Worm (Caenorhabditis elegans) whole organism, L4 larva: Measurements from ENCODE around the gene aqp-8.

Experiments
- F10B5.3 ChIP-seq: sonication (generic microtip); optimal IDR thresholded peaks from 2 replicates; lab custom pipeline; 2016; ENCODE audit warnings: mild to moderate bottlenecking, missing genetic modification characterization, missing compliant biosample characterization
- F26F4.8 ChIP-seq: fragments of 200-800 bp; sonication (Bioruptor generic); conservative IDR thresholded peaks from 2 replicates; pipeline ENCODE4 v1.3.6; 2022; ENCODE audit warnings: missing genetic modification characterization, missing compliant biosample characterization
- T20F7.1 ChIP-seq: fragments of 200-800 bp; sonication (Bioruptor generic); optimal IDR thresholded peaks from 2 replicates; lab custom pipeline; 2018; ENCODE audit warnings: mild to moderate bottlenecking, missing genetic modification characterization, missing compliant biosample characterization
- Y105C5A.15 ChIP-seq: fragments of 200-800 bp; sonication (Bioruptor generic); IDR thresholded peaks from 2 replicates; pipeline ENCODE4 v1.3.6; 2022; ENCODE audit warnings: missing genetic modification characterization, missing compliant biosample characterization
- Y48G9A.11 ChIP-seq: fragments of 200-800 bp; sonication (Bioruptor generic); IDR thresholded peaks from 2 replicates; pipeline ENCODE4 v1.3.6; 2022; ENCODE audit warnings: missing genetic modification reagents, missing genetic modification characterization, missing compliant biosample characterization
- Y5F2A.4 ChIP-seq: fragments of 200-800 bp; sonication (Bioruptor generic); optimal IDR thresholded peaks from 2 replicates; lab custom pipeline; 2018; ENCODE audit warnings: mild to moderate bottlenecking, missing genetic modification characterization, missing compliant biosample characterization
- aly-2 ChIP-seq: sonication (generic microtip); optimal IDR thresholded peaks from 2 replicates; lab custom pipeline; 2018; ENCODE audit warnings: missing biosample characterization, missing genetic modification characterization
- arid-1 ChIP-seq: fragments of 200-800 bp; sonication (Bioruptor generic); conservative IDR thresholded peaks from 2 replicates; pipeline ENCODE4 v1.3.6; 2022; ENCODE audit warnings: missing genetic modification reagents, missing genetic modification characterization, missing compliant biosample characterization
- ceh-20 ChIP-seq: fragments of 200-800 bp; sonication (Bioruptor generic); IDR thresholded peaks from 2 replicates; pipeline ENCODE4 v1.3.6; 2022; ENCODE audit warnings: missing genetic modification reagents, missing genetic modification characterization, missing compliant biosample characterization
- ceh-28 ChIP-seq: fragments of 150-350 bp; optimal IDR thresholded peaks from 2 replicates; lab custom pipeline; 2014; ENCODE audit warnings: missing biosample characterization, missing genetic modification reagents, missing genetic modification characterization
- ceh-44 ChIP-seq: fragments of 200-800 bp; sonication (Bioruptor generic); IDR thresholded peaks from 2 replicates; pipeline ENCODE4 v1.3.6; 2022; ENCODE audit warnings: missing genetic modification reagents, missing genetic modification characterization, missing compliant biosample characterization
- ces-1 ChIP-seq: fragments of 150-350 bp; sonication (generic microtip); optimal IDR thresholded peaks from 4 replicates; lab custom pipeline; 2014; ENCODE audit warnings: missing biosample characterization, missing genetic modification reagents, missing genetic modification characterization
- cey-2 ChIP-seq: sonication (generic microtip); optimal IDR thresholded peaks from 3 replicates; lab custom pipeline; 2017; ENCODE audit warnings: missing genetic modification characterization, mild to moderate bottlenecking, missing compliant biosample characterization, antibody characterized with exemption, borderline replicate concordance; ENCODE audit not compliant: insufficient read depth
- dmd-6 ChIP-seq: fragments of 200-800 bp; sonication (Bioruptor generic); IDR thresholded peaks from 2 replicates; pipeline ENCODE4 v1.3.6; 2022; ENCODE audit warnings: missing genetic modification reagents, missing genetic modification characterization, missing compliant biosample characterization
- dmd-9 ChIP-seq: fragments of 200-800 bp; sonication (Bioruptor generic); IDR thresholded peaks from 2 replicates; pipeline ENCODE4 v1.3.6; 2022; ENCODE audit warnings: missing genetic modification reagents, missing genetic modification characterization, missing compliant biosample characterization
- dve-1 ChIP-seq: sonication (generic microtip); optimal IDR thresholded peaks from 2 replicates; lab custom pipeline; 2017; ENCODE audit warnings: antibody characterized with exemption, mild to moderate bottlenecking, missing genetic modification characterization, missing compliant biosample characterization; ENCODE audit not compliant: insufficient read depth
- egl-27 ChIP-seq: sonication (generic microtip); optimal IDR thresholded peaks from 3 replicates; lab custom pipeline; 2017; ENCODE audit warnings: missing biosample characterization, missing genetic modification reagents, missing genetic modification characterization
- egl-43 ChIP-seq: fragments of 200-800 bp; sonication (Bioruptor generic); IDR thresholded peaks from 2 replicates; pipeline ENCODE4 v1.3.6; 2022; ENCODE audit warnings: missing genetic modification reagents, missing genetic modification characterization, missing compliant biosample characterization
- gei-8 ChIP-seq: fragments of 200-800 bp; sonication (Bioruptor generic); optimal IDR thresholded peaks from 2 replicates; lab custom pipeline; 2018; ENCODE audit warnings: mild to moderate bottlenecking, missing genetic modification characterization, missing compliant biosample characterization
- hif-1 ChIP-seq, 2 experiments: sonication (generic microtip); optimal IDR thresholded peaks; 2 replicates each; lab custom pipeline; 2016 to 2017; ENCODE audit warnings: missing compliant biosample characterization in 2 of 2, missing genetic modification characterization in 2 of 2, missing genetic modification reagents in 2 of 2, missing genotype in 2 of 2, mild to moderate bottlenecking in 1 of 2
- hlh-11 ChIP-seq: fragments of 200-800 bp; sonication (Bioruptor generic); optimal IDR thresholded peaks from 2 replicates; lab custom pipeline; 2018; ENCODE audit warnings: mild to moderate bottlenecking, missing genetic modification characterization, missing compliant biosample characterization
- jun-1 ChIP-seq: fragments of 150-350 bp; optimal IDR thresholded peaks from 2 replicates; lab custom pipeline; 2014; ENCODE audit warnings: missing biosample characterization, missing genetic modification reagents, missing genetic modification characterization
- lin-1 ChIP-seq: fragments of 200-800 bp; sonication (Bioruptor generic); IDR thresholded peaks from 2 replicates; pipeline ENCODE4 v1.3.6; 2022; ENCODE audit warnings: missing genetic modification reagents, missing genetic modification characterization, missing compliant biosample characterization
- lin-13 ChIP-seq: fragments of 150-350 bp; optimal IDR thresholded peaks from 2 replicates; lab custom pipeline; 2014; ENCODE audit warnings: missing biosample characterization, missing genetic modification reagents, missing genetic modification characterization
- lsy-2 ChIP-seq, 2 experiments: fragments of 150-350 bp in 1 of 2; sonication (generic microtip) in 1 of 2; optimal IDR thresholded peaks; 2 replicates each; lab custom pipeline; 2014 to 2017; ENCODE audit warnings: missing biosample characterization in 2 of 2, missing genetic modification characterization in 2 of 2
- mdl-1 ChIP-seq, 2 experiments: fragments of 150-350 bp in 1 of 2; sonication (generic microtip) in 1 of 2; optimal IDR thresholded peaks; 2 replicates each; lab custom pipeline; 2014 to 2017; ENCODE audit warnings: missing biosample characterization in 2 of 2, missing genetic modification characterization in 2 of 2
- mdt-29 ChIP-seq: fragments of 200-800 bp; sonication (Bioruptor generic); IDR thresholded peaks from 2 replicates; pipeline ENCODE4 v1.3.6; 2022; ENCODE audit warnings: missing genetic modification reagents, missing genetic modification characterization, missing compliant biosample characterization
- mes-2 ChIP-seq: sonication (generic microtip); optimal IDR thresholded peaks from 2 replicates; lab custom pipeline; 2016; ENCODE audit warnings: missing genotype, mild to moderate bottlenecking, missing genetic modification characterization, missing compliant biosample characterization; ENCODE audit not compliant: poor library complexity, severe bottlenecking
- nhr-10 ChIP-seq: fragments of 150-350 bp; optimal IDR thresholded peaks from 2 replicates; lab custom pipeline; 2014; ENCODE audit warnings: missing biosample characterization, missing genetic modification characterization
- nhr-102 ChIP-seq: sonication (generic microtip); optimal IDR thresholded peaks from 2 replicates; lab custom pipeline; 2016; ENCODE audit warnings: mild to moderate bottlenecking, missing genetic modification characterization, moderate library complexity, missing compliant biosample characterization
- nhr-25 ChIP-seq: sonication (generic microtip); optimal IDR thresholded peaks from 2 replicates; lab custom pipeline; 2017; ENCODE audit warnings: missing genetic modification characterization, mild to moderate bottlenecking, missing compliant biosample characterization, antibody characterized with exemption, moderate library complexity, borderline replicate concordance; ENCODE audit not compliant: insufficient read depth
- nhr-28 ChIP-seq: fragments of 150-350 bp; optimal IDR thresholded peaks from 2 replicates; lab custom pipeline; 2014; ENCODE audit warnings: missing biosample characterization, missing genetic modification characterization
- nhr-42 ChIP-seq: fragments of 200-800 bp; sonication (Bioruptor generic); IDR thresholded peaks from 2 replicates; pipeline ENCODE4 v1.3.6; 2022; ENCODE audit warnings: missing genetic modification characterization, missing compliant biosample characterization
- nhr-6 ChIP-seq: fragments of 150-350 bp; optimal IDR thresholded peaks from 2 replicates; lab custom pipeline; 2014; ENCODE audit warnings: missing biosample characterization, missing genetic modification characterization
- nhr-77 ChIP-seq: fragments of 150-350 bp; optimal IDR thresholded peaks from 2 replicates; lab custom pipeline; 2014; ENCODE audit warnings: missing biosample characterization, missing genetic modification characterization
- pha-4 ChIP-seq, 2 experiments: fragments of 150-350 bp in 1 of 2; fragments of 200-800 bp in 1 of 2; sonication (Bioruptor generic) in 1 of 2; IDR thresholded peaks in 1 of 2; optimal IDR thresholded peaks in 1 of 2; 2 replicates each; pipeline versions ENCODE4 v1.3.6 to Lab custom; 2014 to 2022; ENCODE audit warnings: missing genetic modification characterization in 2 of 2, missing genetic modification reagents in 2 of 2, missing biosample characterization in 1 of 2, missing compliant biosample characterization in 1 of 2
- php-3 ChIP-seq: fragments of 200-800 bp; sonication (Bioruptor generic); IDR thresholded peaks from 2 replicates; pipeline ENCODE4 v1.3.6; 2022; ENCODE audit warnings: missing genetic modification reagents, missing genetic modification characterization, missing compliant biosample characterization
- pqm-1 ChIP-seq: sonication (generic microtip); optimal IDR thresholded peaks from 2 replicates; lab custom pipeline; 2017; ENCODE audit warnings: missing biosample characterization, missing genetic modification characterization
- saeg-2 ChIP-seq: fragments of 200-800 bp; sonication (Bioruptor generic); IDR thresholded peaks from 2 replicates; pipeline ENCODE4 v1.3.6; 2022; ENCODE audit warnings: missing genetic modification reagents, missing genetic modification characterization, missing compliant biosample characterization
- set-16 ChIP-seq: fragments of 200-800 bp; sonication (Bioruptor generic); IDR thresholded peaks from 2 replicates; pipeline ENCODE4 v1.3.6; 2022; ENCODE audit warnings: missing genetic modification reagents, missing genetic modification characterization, missing compliant biosample characterization
- skn-1 ChIP-seq: fragments of 150-350 bp; optimal IDR thresholded peaks from 2 replicates; lab custom pipeline; 2014; ENCODE audit warnings: missing biosample characterization, missing genetic modification characterization
- tra-1 ChIP-seq: fragments of 200-800 bp; sonication (Bioruptor generic); IDR thresholded peaks from 2 replicates; pipeline ENCODE4 v1.3.6; 2022; ENCODE audit warnings: missing genetic modification reagents, missing genetic modification characterization, missing compliant biosample characterization
- zfp-2 ChIP-seq: sonication (generic microtip); optimal IDR thresholded peaks from 2 replicates; lab custom pipeline; 2016; ENCODE audit warnings: mild to moderate bottlenecking, missing genetic modification characterization, missing compliant biosample characterization

Gene aqp-8

DNA sequence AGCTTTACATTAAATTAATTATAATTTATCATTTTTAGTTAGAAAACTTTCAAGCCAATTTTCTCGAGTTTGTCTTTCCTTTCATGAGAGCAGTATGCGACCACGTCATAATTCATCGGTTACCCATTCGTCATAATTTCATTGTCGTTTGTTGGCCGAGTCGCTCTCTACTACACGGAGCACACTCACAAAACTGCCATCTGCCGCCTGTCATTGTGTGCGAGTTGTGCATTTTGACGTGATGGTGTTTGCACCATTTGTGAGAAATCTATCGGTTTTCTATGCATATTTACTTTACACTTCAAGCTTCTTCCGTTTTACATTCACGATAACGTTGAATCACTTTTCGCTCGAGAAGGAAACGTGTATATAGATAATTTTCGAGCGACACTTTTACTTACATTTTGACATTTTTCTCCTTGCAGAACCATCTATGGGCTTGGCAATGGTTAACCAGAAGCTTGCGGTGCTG, 2.0 kb upstream of the aqp-8 start, which contains the start of gene dhhc-10 (continued):
- TF ChIP-seq egl-43 (GFP tag; lab: Robert Waterston, UW) (peak; percentile 62; the same call in 1 of the 2 replicates), Y105C5A.15 (no peak), mes-2 (tag; lab: Kevin White, UChicago) (peak; percentile 74), nhr-77 (tag; lab: Kevin White, UChicago) (peak; percentile 68), ceh-20 (GFP tag; lab: Robert Waterston, UW) (0 out of 2 replicates have a peak, but pooled peaks have one; percentile 32), mdl-1 (tag; optimal IDR thresholded peaks at IDR 0.05; lab: Kevin White, UChicago) (peak in 1 of 2 experiments; percentile 1), hlh-11 (tag; lab: Kevin White, UChicago) (peak; percentile 84), nhr-42 (no peak), tra-1 (GFP tag; lab: Robert Waterston, UW) (0 out of 2 replicates have a peak, but pooled peaks have one; percentile 7), skn-1 (tag; lab: Kevin White, UChicago) (no peak), nhr-28 (tag; lab: Kevin White, UChicago) (peak; percentile 74), pha-4 (GFP tag; IDR thresholded peaks at IDR 0.05; lab: Robert Waterston, UW) (no peak), pha-4 (tag; optimal IDR thresholded peaks at IDR 0.05; lab: Kevin White, UChicago) (peak; percentile 47), lin-13 (GFP tag; lab: Kevin White, UChicago) (peak; percentile 6), T20F7.1 (GFP tag; lab: Kevin White, UChicago) (peak; percentile 20), hif-1 (tag; optimal IDR thresholded peaks at IDR 0.05; lab: Kevin White, UChicago) (peak in 1 of 2 experiments; percentile 35), nhr-6 (tag; lab: Kevin White, UChicago) (peak; percentile 79), php-3 (GFP tag; lab: Robert Waterston, UW) (peak; percentile 33; the same call in 1 of the 2 replicates)

DNA sequence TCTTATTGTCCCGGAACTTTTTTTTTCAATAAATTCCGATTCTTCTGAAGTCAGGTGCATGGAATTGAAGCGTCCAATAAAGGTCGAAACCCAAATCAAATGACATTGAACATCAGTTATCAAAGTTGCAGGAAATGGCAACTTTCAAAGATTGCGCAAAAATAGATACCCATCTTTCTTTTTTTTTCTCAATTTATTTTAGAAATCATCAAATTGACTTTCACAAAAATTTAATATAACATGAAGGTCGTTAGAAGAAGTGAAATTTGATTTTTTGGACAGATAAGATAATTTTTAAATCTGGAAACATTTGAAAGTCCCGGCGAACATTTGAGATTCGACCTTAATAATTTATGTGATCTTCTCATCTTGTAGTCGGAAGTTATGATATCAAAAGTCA, 889 bp upstream of the aqp-8 start:
- peak; percentile 29 for TF ChIP-seq nhr-25 (tag; lab: Kevin White, UChicago)
- TF ChIP-seq ces-1: no peak

DNA sequence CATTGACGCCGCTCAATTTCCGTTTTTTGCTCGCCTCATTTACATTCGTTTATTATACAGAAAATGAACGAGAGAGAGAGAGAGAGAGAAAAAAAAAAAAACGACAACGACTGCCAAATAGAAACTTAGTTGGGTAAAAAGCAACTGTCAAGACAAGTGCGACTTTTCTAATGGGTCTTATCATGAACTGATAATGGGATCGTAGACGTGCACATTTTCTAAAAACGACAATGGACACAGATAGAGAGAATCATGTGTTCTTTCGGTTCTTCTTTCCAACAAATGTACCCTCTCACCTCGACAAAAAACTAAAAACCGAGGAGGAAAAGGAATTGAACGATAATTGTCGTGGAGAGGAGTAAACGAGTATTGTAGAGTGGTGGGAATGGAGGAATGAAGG, 4.7 kb downstream of the aqp-8 start:
- TF ChIP-seq zfp-2: no peak
- no peak for TF ChIP-seq saeg-2
- TF ChIP-seq ceh-28 (tag; lab: Kevin White, UChicago): no peak
- TF ChIP-seq aly-2 (tag; lab: Kevin White, UChicago): no peak
- peak; percentile 57 for TF ChIP-seq tra-1 (GFP tag; lab: Robert Waterston, UW)
- no peak for TF ChIP-seq T20F7.1 (GFP tag; lab: Kevin White, UChicago)
- TF ChIP-seq dmd-9: no peak
- TF ChIP-seq mes-2 (tag; lab: Kevin White, UChicago): no peak
- no peak for TF ChIP-seq lsy-2 (tag; optimal IDR thresholded peaks at IDR 0.05; lab: Kevin White, UChicago)
- TF ChIP-seq nhr-25 (tag; lab: Kevin White, UChicago): no peak
- peak; percentile 69 for TF ChIP-seq nhr-28 (tag; lab: Kevin White, UChicago)
- peak; percentile 94 for TF ChIP-seq pqm-1 (tag; lab: Kevin White, UChicago)
- TF ChIP-seq egl-43 (GFP tag; lab: Robert Waterston, UW): no peak
- TF ChIP-seq lin-1 (GFP tag; lab: Robert Waterston, UW): no peak
- TF ChIP-seq dve-1 (tag; lab: Kevin White, UChicago): peak; percentile 84
- no peak for TF ChIP-seq cey-2
- TF ChIP-seq ceh-20 (GFP tag; lab: Robert Waterston, UW): no peak
- no peak for TF ChIP-seq Y105C5A.15
- TF ChIP-seq nhr-10 (tag; lab: Kevin White, UChicago): no peak
- peak; percentile 46 for TF ChIP-seq nhr-102 (tag; lab: Kevin White, UChicago)
- TF ChIP-seq ceh-44: no peak
- no peak for TF ChIP-seq egl-27
- no peak for TF ChIP-seq F10B5.3
- no peak for TF ChIP-seq mdt-29 (GFP tag; lab: Robert Waterston, UW)
- TF ChIP-seq pha-4 (GFP tag; IDR thresholded peaks at IDR 0.05; lab: Robert Waterston, UW): 0 out of 2 replicates have a peak, but pooled peaks have one; percentile 21
- TF ChIP-seq pha-4 (tag; optimal IDR thresholded peaks at IDR 0.05; lab: Kevin White, UChicago): no peak
- no peak for TF ChIP-seq arid-1 (GFP tag; lab: Robert Waterston, UW)
- peak; percentile 90 for TF ChIP-seq dmd-6 (GFP tag; lab: Robert Waterston, UW)
- no peak for TF ChIP-seq F26F4.8 (GFP tag; lab: Robert Waterston, UW)
- no peak for TF ChIP-seq jun-1 (tag; lab: Kevin White, UChicago)
- no peak for TF ChIP-seq set-16 (GFP tag; lab: Robert Waterston, UW)
- no peak for TF ChIP-seq Y48G9A.11 (GFP tag; lab: Robert Waterston, UW)
- TF ChIP-seq Y5F2A.4 (GFP tag; lab: Kevin White, UChicago): no peak
- no peak for TF ChIP-seq gei-8 (GFP tag; lab: Kevin White, UChicago)
